Worm (Caenorhabditis elegans): ENCODE measurements around the gene adss-1.

ce11 chrV:4865364-4865763 is 42.1 kb upstream of the adss-1 start, which contains the start of gene srd-32:
- TF ChIP-seq lim-7 (GFP tag; IDR thresholded peaks at IDR 0.05) = no peak
- TF ChIP-seq hlh-30 (tag; optimal IDR thresholded peaks at IDR 0.05; ENCODE audit: insufficient read depth) = no peak
- TF ChIP-seq nhr-28 (tag; optimal IDR thresholded peaks at IDR 0.05) = no peak
- TF ChIP-seq lin-15B (tag; optimal IDR thresholded peaks at IDR 0.05) = no peak
- no peak for TF ChIP-seq lsy-2 (tag; optimal IDR thresholded peaks at IDR 0.05)
- TF ChIP-seq ces-1 (GFP tag; optimal IDR thresholded peaks at IDR 0.05) = no peak
